Worm (Caenorhabditis elegans): ENCODE measurements around the gene cki-2.

- TF ChIP-seq lin-15B (tag; optimal IDR thresholded peaks at IDR 0.05): no peak
- no peak for TF ChIP-seq zag-1 (tag; optimal IDR thresholded peaks at IDR 0.05)
- TF ChIP-seq nhr-77 (tag; optimal IDR thresholded peaks at IDR 0.05): no peak
- no peak for TF ChIP-seq fos-1 (tag; optimal IDR thresholded peaks at IDR 0.05)
- no peak for TF ChIP-seq unc-130 (tag; optimal IDR thresholded peaks at IDR 0.05)
- no peak for TF ChIP-seq nhr-71 (tag; optimal IDR thresholded peaks at IDR 0.05)
- TF ChIP-seq fkh-4 (tag; optimal IDR thresholded peaks at IDR 0.05; ENCODE audit: borderline replicate concordance): no peak
Observed at ce11 chrII:7776715-7777114, 39.6 kb upstream of the cki-2 start.

Data from whole organism, L1 larva.